Fruit fly (Drosophila melanogaster) whole organism, pupa: ENCODE data around the gene Eig71Ed.

Experiments used
- CG14655 ChIP-seq: fragments of 200-800 bp; sonication (Bioruptor generic); optimal IDR thresholded peaks from 3 replicates; lab custom pipeline; 2017; ENCODE audit warnings: mild to moderate bottlenecking, missing biosample characterization, missing genetic modification reagents, missing genetic modification characterization
- CG9948 ChIP-seq: fragments of 200-800 bp; sonication (Bioruptor generic); optimal IDR thresholded peaks from 2 replicates; lab custom pipeline; 2018; ENCODE audit warnings: missing biosample characterization, mild to moderate bottlenecking, missing genetic modification characterization, moderate library complexity
- rn ChIP-seq: fragments of 200-800 bp; sonication (Bioruptor generic); IDR thresholded peaks from 2 replicates; pipeline ENCODE4 v1.3.6; 2022; ENCODE audit warnings: missing biosample characterization, missing genetic modification characterization

DNA sequence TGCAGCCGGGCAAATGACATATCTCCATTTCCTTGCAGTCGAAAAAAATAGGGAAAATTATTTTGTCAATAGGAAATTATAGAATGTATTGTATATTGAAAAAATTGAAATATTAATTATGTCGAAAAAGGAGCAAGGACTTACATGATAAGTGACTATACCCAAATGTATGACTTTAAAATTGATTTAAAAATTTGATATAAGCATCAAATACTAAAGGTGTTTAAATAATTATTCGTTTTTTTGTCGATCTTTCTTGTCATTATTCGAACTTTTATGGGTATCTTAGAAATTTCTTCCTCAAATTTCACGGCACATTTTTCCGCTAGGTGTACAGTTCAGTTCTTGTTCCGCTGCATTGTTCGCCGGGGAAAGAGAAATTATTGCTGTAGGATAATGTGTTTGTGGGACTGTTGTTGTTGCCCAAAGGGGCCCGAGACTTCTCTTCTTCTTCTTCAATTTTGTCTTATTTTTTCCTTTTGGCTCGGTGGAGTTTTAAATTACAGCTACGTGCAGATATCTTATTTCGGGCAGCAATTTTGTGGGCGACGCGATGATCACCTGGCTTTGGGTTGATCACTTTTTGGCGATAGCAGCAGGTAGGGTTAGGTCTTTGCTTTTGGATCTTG lies 48.1 kb downstream of the Eig71Ed start:
- TF ChIP-seq CG14655 (GFP tag; lab: Kevin White, UChicago) = peak; percentile 73
- peak; percentile 85 for TF ChIP-seq CG9948 (tag; lab: Kevin White, UChicago)
- no peak for TF ChIP-seq rn (GFP tag; lab: Robert Waterston, UW)
